Fruit fly (Drosophila melanogaster) whole organism, embryonic: Measurements from ENCODE around the gene CG3014.

ENCODE experiments used
- Blimp-1 ChIP-seq: fragments of 200-800 bp; sonication (Bioruptor generic); optimal IDR thresholded peaks from 3 replicates; lab custom pipeline; 2018; ENCODE audit warnings: missing biosample characterization, missing genetic modification characterization, mild to moderate bottlenecking, moderate library complexity, missing genetic modification reagents
- BtbVII ChIP-seq: fragments of 200-800 bp; sonication (Bioruptor generic); optimal IDR thresholded peaks from 3 replicates; lab custom pipeline; 2017; ENCODE audit warnings: missing biosample characterization, mild to moderate bottlenecking, missing genetic modification characterization
- CG14860 ChIP-seq: fragments of 200-800 bp; sonication (Bioruptor generic); IDR thresholded peaks from 3 replicates; pipeline ENCODE4 v1.3.6; 2022; ENCODE audit warnings: missing biosample characterization, missing genetic modification characterization; ENCODE audit not compliant: partially characterized antibody
- CG15479 ChIP-seq: fragments of 200-800 bp; sonication (Bioruptor generic); optimal IDR thresholded peaks from 3 replicates; lab custom pipeline; 2019; ENCODE audit warnings: missing biosample characterization, mild to moderate bottlenecking, missing genetic modification characterization, moderate library complexity
- CG17802 ChIP-seq: fragments of 200-800 bp; sonication (Bioruptor generic); optimal IDR thresholded peaks from 2 replicates; lab custom pipeline; 2018; ENCODE audit warnings: missing biosample characterization, mild to moderate bottlenecking, missing genetic modification characterization, moderate library complexity
- CG3838 ChIP-seq: fragments of 200-800 bp; sonication (Bioruptor generic); optimal IDR thresholded peaks from 3 replicates; lab custom pipeline; 2016; ENCODE audit warnings: missing biosample characterization, missing genetic modification characterization
- CG4707 ChIP-seq: fragments of 200-800 bp; sonication (Bioruptor generic); optimal IDR thresholded peaks from 2 replicates; lab custom pipeline; 2018; ENCODE audit warnings: missing biosample characterization, mild to moderate bottlenecking, missing genetic modification characterization, moderate library complexity
- CG4820 ChIP-seq: fragments of 200-800 bp; sonication (Bioruptor generic); optimal IDR thresholded peaks from 3 replicates; lab custom pipeline; 2016; ENCODE audit warnings: missing biosample characterization, missing genetic modification characterization
- CG5245 ChIP-seq: fragments of 200-800 bp; sonication (Bioruptor generic); optimal IDR thresholded peaks from 3 replicates; lab custom pipeline; 2016; ENCODE audit warnings: missing biosample characterization, missing genetic modification characterization
- CG6254 ChIP-seq: fragments of 200-800 bp; sonication (Bioruptor generic); optimal IDR thresholded peaks from 3 replicates; lab custom pipeline; 2017; ENCODE audit warnings: mild to moderate bottlenecking, missing biosample characterization, missing genetic modification reagents, missing genetic modification characterization
- CG6689 ChIP-seq: fragments of 200-800 bp; sonication (Bioruptor generic); IDR thresholded peaks from 2 replicates; pipeline ENCODE4 v1.3.6; 2022; ENCODE audit warnings: missing biosample characterization, missing genetic modification characterization
- CG6765 ChIP-seq: fragments of 200-800 bp; sonication (Bioruptor generic); optimal IDR thresholded peaks from 3 replicates; lab custom pipeline; 2017; ENCODE audit warnings: missing biosample characterization, mild to moderate bottlenecking, missing genetic modification characterization
- CG6813 ChIP-seq: fragments of 200-800 bp; sonication (Bioruptor generic); optimal IDR thresholded peaks from 2 replicates; lab custom pipeline; 2017; ENCODE audit warnings: missing biosample characterization, missing genetic modification characterization, mild to moderate bottlenecking, moderate library complexity, missing genetic modification reagents
- CG7556 ChIP-seq: fragments of 200-800 bp; sonication (Bioruptor generic); optimal IDR thresholded peaks from 2 replicates; lab custom pipeline; 2017; ENCODE audit warnings: missing biosample characterization, mild to moderate bottlenecking, missing genetic modification characterization
- CG7839 ChIP-seq: fragments of 200-800 bp; sonication (Bioruptor generic); optimal IDR thresholded peaks from 3 replicates; lab custom pipeline; 2018; ENCODE audit warnings: missing biosample characterization, mild to moderate bottlenecking, missing genetic modification characterization, moderate library complexity
- CG8089 ChIP-seq: fragments of 200-800 bp; sonication (Bioruptor generic); optimal IDR thresholded peaks from 3 replicates; lab custom pipeline; 2016; ENCODE audit warnings: missing biosample characterization, missing genetic modification characterization
- CG8290 ChIP-seq, 3 experiments: fragments of 200-800 bp; sonication (Bioruptor generic); optimal IDR thresholded peaks; 2 replicates each; lab custom pipeline; 2016 to 2019; ENCODE audit warnings: missing biosample characterization in 3 of 3, missing genetic modification characterization in 3 of 3, mild to moderate bottlenecking in 2 of 3, moderate library complexity in 1 of 3
- CG8478 ChIP-seq: fragments of >200 bp; optimal IDR thresholded peaks from 2 replicates; lab custom pipeline; 2018
- Dp ChIP-seq: fragments of 200-800 bp; sonication (Bioruptor generic); optimal IDR thresholded peaks from 2 replicates; lab custom pipeline; 2018; ENCODE audit warnings: missing biosample characterization, mild to moderate bottlenecking, missing genetic modification characterization, moderate library complexity
- ERR ChIP-seq: fragments of 200-800 bp; sonication (Bioruptor generic); optimal IDR thresholded peaks from 2 replicates; lab custom pipeline; 2016; ENCODE audit warnings: missing biosample characterization, missing genetic modification characterization
- HLHmδ ChIP-seq: fragments of 200-800 bp; sonication (Bioruptor generic); optimal IDR thresholded peaks from 2 replicates; lab custom pipeline; 2018; ENCODE audit warnings: missing biosample characterization, mild to moderate bottlenecking, missing genetic modification characterization, moderate library complexity
- HmgD ChIP-seq: fragments of 200-800 bp; sonication (Bioruptor generic); optimal IDR thresholded peaks from 3 replicates; lab custom pipeline; 2016; ENCODE audit warnings: missing biosample characterization, missing genetic modification characterization
- MTF-1 ChIP-seq: fragments of 200-800 bp; sonication (Bioruptor generic); optimal IDR thresholded peaks from 2 replicates; lab custom pipeline; 2018; ENCODE audit warnings: missing biosample characterization, mild to moderate bottlenecking, missing genetic modification characterization, borderline replicate concordance
- Nf-YB ChIP-seq: fragments of 200-800 bp; sonication (Bioruptor generic); optimal IDR thresholded peaks from 3 replicates; lab custom pipeline; 2019; ENCODE audit warnings: missing biosample characterization, mild to moderate bottlenecking, missing genetic modification characterization, moderate library complexity
- Six4 ChIP-seq: fragments of 200-800 bp; sonication (Bioruptor generic); optimal IDR thresholded peaks from 2 replicates; lab custom pipeline; 2016; ENCODE audit warnings: missing biosample characterization, missing genetic modification characterization
- TFAM ChIP-seq: fragments of 200-800 bp; sonication (Bioruptor generic); optimal IDR thresholded peaks from 2 replicates; lab custom pipeline; 2017; ENCODE audit warnings: missing biosample characterization, missing genetic modification characterization, inconsistent platforms
- Usf ChIP-seq: fragments of 200-800 bp; sonication (Bioruptor generic); optimal IDR thresholded peaks from 2 replicates; lab custom pipeline; 2017; ENCODE audit warnings: missing genotype, missing biosample characterization, missing genetic modification characterization
- ab ChIP-seq: fragments of 200-800 bp; sonication (Bioruptor generic); optimal IDR thresholded peaks from 2 replicates; lab custom pipeline; 2016; ENCODE audit warnings: missing biosample characterization, missing genetic modification characterization
- bab2 ChIP-seq: fragments of 200-800 bp; sonication (Bioruptor generic); optimal IDR thresholded peaks from 2 replicates; lab custom pipeline; 2016; ENCODE audit warnings: missing biosample characterization, missing genetic modification characterization
- bsh ChIP-seq, 2 experiments: fragments of 200-800 bp; sonication (Bioruptor generic); optimal IDR thresholded peaks; 2 replicates each; lab custom pipeline; 2017 to 2018; ENCODE audit warnings: mild to moderate bottlenecking in 2 of 2, missing biosample characterization in 2 of 2, missing genetic modification characterization in 2 of 2, moderate library complexity in 1 of 2
- cwo ChIP-seq: fragments of 200-800 bp; sonication (Bioruptor generic); optimal IDR thresholded peaks from 3 replicates; lab custom pipeline; 2017; ENCODE audit warnings: missing biosample characterization, missing genetic modification characterization, mild to moderate bottlenecking, moderate library complexity, missing genetic modification reagents
- danr ChIP-seq: fragments of 200-800 bp; sonication (Bioruptor generic); IDR thresholded peaks from 2 replicates; pipeline ENCODE4 v1.3.6; 2022; ENCODE audit warnings: missing biosample characterization, missing genetic modification characterization
- dmrt11E ChIP-seq: fragments of 200-800 bp; sonication (Bioruptor generic); optimal IDR thresholded peaks from 3 replicates; lab custom pipeline; 2018; ENCODE audit warnings: missing biosample characterization, mild to moderate bottlenecking, missing genetic modification characterization, moderate library complexity
- fd64A ChIP-seq: fragments of 200-800 bp; sonication (Bioruptor generic); optimal IDR thresholded peaks from 3 replicates; lab custom pipeline; 2018; ENCODE audit warnings: missing biosample characterization, mild to moderate bottlenecking, missing genetic modification characterization
- gce ChIP-seq: fragments of 200-800 bp; sonication (Bioruptor generic); IDR thresholded peaks from 3 replicates; pipeline ENCODE4 v1.3.6; 2022; ENCODE audit warnings: missing biosample characterization, missing genetic modification characterization
- gem ChIP-seq: fragments of 200-800 bp; sonication (Bioruptor generic); optimal IDR thresholded peaks from 2 replicates; lab custom pipeline; 2019; ENCODE audit warnings: missing biosample characterization, mild to moderate bottlenecking, missing genetic modification characterization, moderate library complexity
- gt ChIP-seq: fragments of 200-800 bp; sonication (Bioruptor generic); IDR thresholded peaks from 2 replicates; pipeline ENCODE4 v1.3.6; 2022; ENCODE audit warnings: missing biosample characterization, missing genetic modification characterization
- hb ChIP-seq: fragments of 200-800 bp; sonication (Bioruptor generic); IDR thresholded peaks from 3 replicates; pipeline ENCODE4 v1.3.6; 2022; ENCODE audit warnings: missing biosample characterization, missing genetic modification characterization; ENCODE audit not compliant: partially characterized antibody
- kni ChIP-seq: fragments of 200-800 bp; sonication (Bioruptor generic); optimal IDR thresholded peaks from 3 replicates; lab custom pipeline; 2017; ENCODE audit warnings: mild to moderate bottlenecking, missing biosample characterization, missing genetic modification reagents, missing genetic modification characterization
- lbe ChIP-seq: fragments of 200-800 bp; sonication (Bioruptor generic); optimal IDR thresholded peaks from 2 replicates; lab custom pipeline; 2016; ENCODE audit warnings: missing biosample characterization, mild to moderate bottlenecking, missing genetic modification characterization
- odd ChIP-seq: fragments of 200-800 bp; sonication (Bioruptor generic); optimal IDR thresholded peaks from 2 replicates; lab custom pipeline; 2017; ENCODE audit warnings: missing biosample characterization, mild to moderate bottlenecking, missing genetic modification characterization
- pzg ChIP-seq: fragments of 200-800 bp; sonication (Bioruptor generic); optimal IDR thresholded peaks from 3 replicates; lab custom pipeline; 2018; ENCODE audit warnings: missing biosample characterization, mild to moderate bottlenecking, missing genetic modification characterization, moderate library complexity
- ro ChIP-seq: fragments of 200-800 bp; sonication (Bioruptor generic); IDR thresholded peaks from 2 replicates; pipeline ENCODE4 v1.3.6; 2022; ENCODE audit warnings: missing biosample characterization, missing genetic modification characterization
- sug ChIP-seq: fragments of 200-800 bp; optimal IDR thresholded peaks from 2 replicates; lab custom pipeline; 2019; ENCODE audit warnings: missing biosample characterization, mild to moderate bottlenecking, missing genetic modification characterization, moderate library complexity
- unpg ChIP-seq: fragments of 200-800 bp; sonication (Bioruptor generic); optimal IDR thresholded peaks from 3 replicates; lab custom pipeline; 2018; ENCODE audit warnings: missing biosample characterization, mild to moderate bottlenecking, missing genetic modification characterization, moderate library complexity
- zen2 ChIP-seq: fragments of 200-800 bp; sonication (Bioruptor generic); IDR thresholded peaks from 3 replicates; pipeline ENCODE4 v1.3.6; 2022; ENCODE audit warnings: missing biosample characterization, missing genetic modification characterization; ENCODE audit not compliant: partially characterized antibody

CG3014 gene

DNA sequence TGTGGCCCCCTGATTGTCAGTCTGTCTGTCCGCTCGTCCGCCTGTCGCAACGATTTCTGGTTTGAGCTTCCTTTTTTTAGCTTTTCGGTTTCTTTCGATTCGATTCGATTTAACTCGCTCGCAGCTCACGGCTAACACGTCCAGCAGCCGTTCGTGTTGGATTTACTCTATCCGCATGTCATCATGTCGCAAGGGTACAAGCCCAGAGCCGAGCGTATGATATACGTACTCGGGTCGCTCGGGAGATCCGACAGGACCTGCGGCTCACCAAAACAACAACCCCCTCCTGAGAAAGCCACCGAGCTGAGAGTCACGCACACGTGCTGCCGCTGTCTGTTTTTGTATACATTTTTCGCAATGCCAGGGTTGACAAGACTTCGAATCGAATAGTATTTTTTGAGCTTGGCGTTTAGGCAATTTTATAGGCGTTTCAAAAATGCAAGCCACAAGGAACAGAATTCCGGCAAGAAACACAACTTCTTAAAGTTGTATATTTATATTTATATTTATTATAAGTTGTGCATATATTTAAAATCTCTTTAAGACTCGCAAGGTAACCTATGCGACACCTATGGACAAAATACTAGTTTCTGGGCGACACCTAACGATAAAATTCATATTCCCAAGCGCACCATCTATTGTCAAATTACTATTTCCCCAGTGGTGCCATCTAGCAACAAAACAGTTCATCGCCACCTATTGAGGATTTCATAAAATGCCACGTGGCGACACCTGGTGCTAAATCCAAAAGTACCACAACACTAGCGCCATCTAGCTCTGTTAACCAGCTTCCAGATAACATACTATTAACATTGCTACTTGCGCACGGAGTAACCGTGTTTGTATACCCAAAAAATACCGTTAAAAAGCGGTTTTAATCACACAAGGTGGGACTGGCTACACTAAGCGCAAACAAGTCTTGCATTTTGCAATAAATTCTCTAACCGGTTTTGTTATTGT, 7.3 kb upstream of the CG3014 start, which contains the start of the genes CG2993 and sgll (continued):
- TF ChIP-seq Nf-YB (GFP tag; lab: Kevin White, UChicago) (no peak), ERR (GFP tag; lab: Kevin White, UChicago) (peak; percentile 80), danr (GFP tag; lab: Robert Waterston, UW) (peak; percentile 71), bsh (GFP tag; optimal IDR thresholded peaks at IDR 0.05; lab: Kevin White, UChicago) (peak in 1 of 2 experiments; percentile 87), zen2 (GFP tag; lab: Robert Waterston, UW) (no peak), CG15479 (GFP tag; lab: Kevin White, UChicago) (no peak), bab2 (GFP tag; lab: Kevin White, UChicago) (peak; percentile 97), CG7839 (tag; lab: Kevin White, UChicago) (peak; percentile 91), ab (GFP tag; lab: Kevin White, UChicago) (peak; percentile 87), gem (tag; lab: Kevin White, UChicago) (peak; percentile 89), CG8290 (GFP tag; optimal IDR thresholded peaks at IDR 0.05; lab: Kevin White, UChicago) (peak; percentile 97), CG8290 (tag; optimal IDR thresholded peaks at IDR 0.05; lab: Kevin White, UChicago) (peak; percentile 71 to 98), ro (GFP tag; lab: Robert Waterston, UW) (peak; percentile 89), odd (GFP tag; lab: Kevin White, UChicago) (peak; percentile 41), kni (GFP tag; lab: Kevin White, UChicago) (peak; percentile 68), CG4707 (GFP tag; lab: Kevin White, UChicago) (peak; percentile 63), CG6813 (GFP tag; lab: Kevin White, UChicago) (peak; percentile 46), pzg (GFP tag; lab: Kevin White, UChicago) (peak; percentile 84), gce (peak; percentile 81), CG5245 (GFP tag; lab: Kevin White, UChicago) (peak; percentile 98), fd64A (no peak), unpg (GFP tag; lab: Kevin White, UChicago) (peak; percentile 86), CG17802 (tag; lab: Kevin White, UChicago) (peak; percentile 74), lbe (GFP tag; lab: Kevin White, UChicago) (peak; percentile 42), Six4 (GFP tag; lab: Kevin White, UChicago) (peak; percentile 87), CG6765 (GFP tag; lab: Kevin White, UChicago) (peak; percentile 30), CG8089 (GFP tag; lab: Kevin White, UChicago) (peak; percentile 95), dmrt11E (tag; lab: Kevin White, UChicago) (peak; percentile 87), cwo (GFP tag; lab: Kevin White, UChicago) (peak; percentile 86), HmgD (GFP tag; lab: Kevin White, UChicago) (peak; percentile 92), CG3838 (GFP tag; lab: Kevin White, UChicago) (peak; percentile 84), CG4820 (GFP tag; lab: Kevin White, UChicago) (peak; percentile 95), hb (no peak), BtbVII (GFP tag; lab: Kevin White, UChicago) (peak; percentile 6), CG6254 (GFP tag; lab: Kevin White, UChicago) (peak; percentile 6), HLHmδ (GFP tag; lab: Kevin White, UChicago) (peak; percentile 84), CG6689 (GFP tag; lab: Robert Waterston, UW) (peak; percentile 71; the same call in 1 of the 2 replicates), CG8478 (lab: Kevin White, UChicago) (peak; percentile 70), sug (tag; lab: Kevin White, UChicago) (peak; percentile 88), MTF-1 (GFP tag; lab: Kevin White, UChicago) (peak; percentile 93), CG7556 (GFP tag; lab: Kevin White, UChicago) (peak; percentile 64), Dp (GFP tag; lab: Kevin White, UChicago) (peak; percentile 25), CG14860 (GFP tag; lab: Robert Waterston, UW) (no peak), gt (peak; percentile 83), Blimp-1 (GFP tag; lab: Kevin White, UChicago) (peak; percentile 76), TFAM (GFP tag; lab: Kevin White, UChicago) (peak; percentile 67), Usf (peak; percentile 82)
